Worm (Caenorhabditis elegans) whole organism, mixed stage, embryonic: ENCODE measurements around the gene srd-55.

Experiments used
- flh-1 ChIP-seq: fragments of 200-800 bp; sonication (Bioruptor generic); optimal IDR thresholded peaks from 2 replicates; lab custom pipeline; 2018; ENCODE audit warnings: mild to moderate bottlenecking, missing genetic modification characterization, moderate library complexity, missing compliant biosample characterization
- lsy-2 ChIP-seq: fragments of 150-350 bp; optimal IDR thresholded peaks from 2 replicates; lab custom pipeline; 2014; ENCODE audit warnings: missing biosample characterization, missing genetic modification characterization
- mep-1 ChIP-seq: fragments of 150-350 bp; optimal IDR thresholded peaks from 2 replicates; lab custom pipeline; 2017; ENCODE audit warnings: missing biosample characterization, missing genetic modification reagents, missing genetic modification characterization, inconsistent platforms
- nhr-12 ChIP-seq: fragments of 150-350 bp; optimal IDR thresholded peaks from 2 replicates; lab custom pipeline; 2014; ENCODE audit warnings: missing biosample characterization, missing genetic modification characterization
- pha-4 ChIP-seq: fragments of 150-350 bp; optimal IDR thresholded peaks from 2 replicates; lab custom pipeline; 2018; ENCODE audit warnings: missing biosample characterization, missing genetic modification reagents, missing genetic modification characterization
- snpc-4 ChIP-seq: fragments of 150-350 bp; optimal IDR thresholded peaks from 2 replicates; lab custom pipeline; 2014; ENCODE audit warnings: missing biosample characterization, missing genetic modification characterization
- unc-62 ChIP-seq: fragments of 150-350 bp; optimal IDR thresholded peaks from 2 replicates; lab custom pipeline; 2014; ENCODE audit warnings: missing biosample characterization, missing genetic modification reagents, missing genetic modification characterization

- no peak for TF ChIP-seq lsy-2
- TF ChIP-seq nhr-12 (tag; lab: Kevin White, UChicago): no peak
- TF ChIP-seq snpc-4: no peak
- TF ChIP-seq mep-1 (tag; lab: Kevin White, UChicago): no peak
- no peak for TF ChIP-seq unc-62 (GFP tag; lab: Kevin White, UChicago)
- TF ChIP-seq pha-4: no peak
- TF ChIP-seq flh-1: no peak
Measured at ce11 chrII:7394690-7395054, 13.6 kb upstream of the srd-55 start, which contains the start of gene bath-44.
